Worm (Caenorhabditis elegans) whole organism, L3 larva: ENCODE results near the gene kin-18.

Experiments
- ZK546.5 ChIP-seq: sonication (generic microtip); optimal IDR thresholded peaks from 2 replicates; lab custom pipeline; 2017; ENCODE audit warnings: missing biosample characterization, missing genetic modification characterization
- ceh-28 ChIP-seq: fragments of 150-350 bp; optimal IDR thresholded peaks from 2 replicates; lab custom pipeline; 2014; ENCODE audit warnings: missing biosample characterization, missing genetic modification reagents, missing genetic modification characterization
- daf-12 ChIP-seq: fragments of 150-350 bp; optimal IDR thresholded peaks from 2 replicates; lab custom pipeline; 2014; ENCODE audit warnings: missing biosample characterization, missing genetic modification reagents, missing genetic modification characterization
- egl-27 ChIP-seq: sonication (generic microtip); optimal IDR thresholded peaks from 4 replicates; lab custom pipeline; 2017; ENCODE audit warnings: missing biosample characterization, missing genetic modification reagents, missing genetic modification characterization
- fos-1 ChIP-seq: fragments of 150-350 bp; optimal IDR thresholded peaks from 2 replicates; lab custom pipeline; 2014; ENCODE audit warnings: missing biosample characterization, missing genetic modification characterization
- lin-39 ChIP-seq: fragments of 150-350 bp; optimal IDR thresholded peaks from 2 replicates; lab custom pipeline; 2018; ENCODE audit warnings: missing biosample characterization, missing genetic modification reagents, missing genetic modification characterization
- nfya-1 ChIP-seq: sonication (generic microtip); optimal IDR thresholded peaks from 2 replicates; lab custom pipeline; 2017; ENCODE audit warnings: missing genetic modification characterization, mild to moderate bottlenecking, missing compliant biosample characterization, antibody characterized with exemption, moderate library complexity; ENCODE audit not compliant: insufficient read depth
- nhr-28 ChIP-seq: fragments of 150-350 bp; optimal IDR thresholded peaks from 2 replicates; lab custom pipeline; 2014; ENCODE audit warnings: missing biosample characterization, missing genetic modification characterization

DNA sequence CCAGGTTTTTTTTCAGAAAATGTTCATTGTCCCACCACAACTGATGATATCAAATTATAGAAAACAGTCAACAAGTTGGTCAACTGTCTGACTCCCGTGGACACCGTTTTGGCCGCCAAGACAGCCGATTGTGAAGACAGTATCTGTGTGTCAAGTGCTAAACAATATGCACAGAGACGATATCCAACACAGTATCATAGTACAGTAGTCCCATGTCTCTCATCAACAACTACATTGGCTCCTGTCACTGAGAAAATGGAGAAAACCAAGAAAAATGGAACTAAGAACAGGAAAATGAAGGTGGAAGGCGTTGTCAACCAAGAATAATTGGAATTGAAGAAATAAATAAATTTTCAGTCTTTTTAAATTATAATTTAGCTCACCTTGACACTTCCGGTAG, 30.3 kb downstream of the kin-18 start:
- TF ChIP-seq nfya-1 (tag; lab: Kevin White, UChicago): no peak
- no peak for TF ChIP-seq ceh-28
- TF ChIP-seq lin-39 (tag; lab: Kevin White, UChicago): no peak
- TF ChIP-seq egl-27: no peak
- TF ChIP-seq ZK546.5: no peak
- no peak for TF ChIP-seq fos-1
- no peak for TF ChIP-seq nhr-28
- TF ChIP-seq daf-12: no peak
